Fruit fly (Drosophila melanogaster) whole organism, embryonic: ENCODE measurements around the gene stwl.
A peak's percentile ranks its signal among the peaks of the same experiment; 100 is the strongest.

ENCODE experiments used
- C15 ChIP-seq: fragments of 200-800 bp; sonication (Bioruptor generic); IDR thresholded peaks from 3 replicates; pipeline ENCODE4 v1.3.6; 2022; ENCODE audit warnings: missing biosample characterization, missing genetic modification characterization
- CG17361 ChIP-seq: fragments of 200-800 bp; sonication (Bioruptor generic); IDR thresholded peaks from 3 replicates; pipeline ENCODE4 v1.3.6; 2022; ENCODE audit warnings: missing biosample characterization, missing genetic modification characterization
- CG31365 ChIP-seq: fragments of 200-800 bp; sonication (Bioruptor generic); optimal IDR thresholded peaks from 2 replicates; lab custom pipeline; 2018; ENCODE audit warnings: missing biosample characterization, mild to moderate bottlenecking, missing genetic modification characterization
- CG4617 ChIP-seq: fragments of 200-800 bp; sonication (Bioruptor generic); optimal IDR thresholded peaks from 3 replicates; lab custom pipeline; 2016; ENCODE audit warnings: missing biosample characterization, missing genetic modification characterization, borderline replicate concordance
- Dll ChIP-seq: fragments of 200-800 bp; sonication (Bioruptor generic); IDR thresholded peaks from 4 replicates; pipeline ENCODE4 v1.3.6; 2022; ENCODE audit warnings: missing biosample characterization, missing genetic modification characterization; ENCODE audit not compliant: partially characterized antibody
- pb ChIP-seq: fragments of 200-800 bp; sonication (Bioruptor generic); optimal IDR thresholded peaks from 3 replicates; lab custom pipeline; 2016; ENCODE audit warnings: missing biosample characterization, missing genetic modification characterization
- sug ChIP-seq: fragments of 200-800 bp; optimal IDR thresholded peaks from 2 replicates; lab custom pipeline; 2019; ENCODE audit warnings: missing biosample characterization, mild to moderate bottlenecking, missing genetic modification characterization, moderate library complexity

- TF ChIP-seq Dll (GFP tag; lab: Robert Waterston, UW), result no peak
- no peak for TF ChIP-seq CG31365 (tag; lab: Kevin White, UChicago)
- TF ChIP-seq sug (tag; lab: Kevin White, UChicago), result peak; percentile 38
- TF ChIP-seq pb (GFP tag; lab: Kevin White, UChicago), result no peak
- no peak for TF ChIP-seq CG17361 (GFP tag; lab: Robert Waterston, UW)
- TF ChIP-seq CG4617 (GFP tag; lab: Kevin White, UChicago), result no peak
- no peak for TF ChIP-seq C15 (GFP tag; lab: Robert Waterston, UW)
Measured at dm6 chr3L:14456898-14457297, 47.2 kb upstream of the stwl start.
